Fruit fly (Drosophila melanogaster) whole organism, embryonic: Measurements from ENCODE around the gene CG3348.
A peak's percentile ranks its signal among the peaks of the same experiment; 100 is the strongest.

ENCODE experiments used
- Adf1 ChIP-seq: fragments of 200-800 bp; sonication (Bioruptor generic); IDR thresholded peaks from 2 replicates; pipeline ENCODE4 v1.3.6; 2022; ENCODE audit warnings: missing biosample characterization, missing genetic modification characterization
- BEAF-32 ChIP-seq: fragments of 200-800 bp; sonication (Bioruptor generic); optimal IDR thresholded peaks from 3 replicates; lab custom pipeline; 2017; ENCODE audit warnings: missing biosample characterization, missing genetic modification characterization, mild to moderate bottlenecking, moderate library complexity, missing genetic modification reagents
- Bgb ChIP-seq: fragments of 200-800 bp; sonication (Bioruptor generic); IDR thresholded peaks from 2 replicates; pipeline ENCODE4 v1.3.6; 2022; ENCODE audit warnings: missing biosample characterization, missing genetic modification characterization; ENCODE audit not compliant: partially characterized antibody
- CG10366 ChIP-seq: fragments of 200-800 bp; sonication (Bioruptor generic); IDR thresholded peaks from 2 replicates; pipeline ENCODE4 v1.3.6; 2022; ENCODE audit warnings: missing biosample characterization, missing genetic modification characterization
- CG12769 ChIP-seq: fragments of 200-800 bp; sonication (Bioruptor generic); optimal IDR thresholded peaks from 2 replicates; lab custom pipeline; 2019; ENCODE audit warnings: missing biosample characterization, mild to moderate bottlenecking, missing genetic modification characterization, moderate library complexity
- CG12942 ChIP-seq: fragments of 200-800 bp; sonication (Bioruptor generic); optimal IDR thresholded peaks from 3 replicates; lab custom pipeline; 2016; ENCODE audit warnings: missing biosample characterization, missing genetic modification characterization
- CG13894 ChIP-seq: fragments of 200-800 bp; sonication (Bioruptor generic); optimal IDR thresholded peaks from 3 replicates; lab custom pipeline; 2018; ENCODE audit warnings: missing biosample characterization, mild to moderate bottlenecking, missing genetic modification characterization, moderate library complexity
- CG15011 ChIP-seq: fragments of 200-800 bp; sonication (Bioruptor generic); optimal IDR thresholded peaks from 3 replicates; lab custom pipeline; 2018; ENCODE audit warnings: missing biosample characterization, mild to moderate bottlenecking, missing genetic modification characterization
- CG15601 ChIP-seq: fragments of 200-800 bp; sonication (Bioruptor generic); optimal IDR thresholded peaks from 3 replicates; lab custom pipeline; 2019; ENCODE audit warnings: missing biosample characterization, mild to moderate bottlenecking, missing genetic modification characterization, moderate library complexity
- CG1602 ChIP-seq: fragments of 200-800 bp; sonication (Bioruptor generic); optimal IDR thresholded peaks from 3 replicates; lab custom pipeline; 2016; ENCODE audit warnings: missing biosample characterization, missing genetic modification characterization
- CG18476 ChIP-seq: fragments of 200-800 bp; sonication (Bioruptor generic); optimal IDR thresholded peaks from 2 replicates; lab custom pipeline; 2016; ENCODE audit warnings: missing biosample characterization, mild to moderate bottlenecking, missing genetic modification characterization
- CG2199 ChIP-seq: fragments of 200-800 bp; sonication (Bioruptor generic); IDR thresholded peaks from 3 replicates; pipeline ENCODE4 v1.3.6; 2022; ENCODE audit warnings: missing biosample characterization, missing genetic modification characterization
- CG4360 ChIP-seq: fragments of 200-800 bp; sonication (Bioruptor generic); IDR thresholded peaks from 2 replicates; pipeline ENCODE4 v1.3.6; 2022; ENCODE audit warnings: missing biosample characterization, missing genetic modification characterization
- CG6254 ChIP-seq: fragments of 200-800 bp; sonication (Bioruptor generic); optimal IDR thresholded peaks from 3 replicates; lab custom pipeline; 2017; ENCODE audit warnings: mild to moderate bottlenecking, missing biosample characterization, missing genetic modification reagents, missing genetic modification characterization
- CG6689 ChIP-seq: fragments of 200-800 bp; sonication (Bioruptor generic); IDR thresholded peaks from 2 replicates; pipeline ENCODE4 v1.3.6; 2022; ENCODE audit warnings: missing biosample characterization, missing genetic modification characterization
- CG6791 ChIP-seq: fragments of 200-800 bp; sonication (Bioruptor generic); IDR thresholded peaks from 3 replicates; pipeline ENCODE4 v1.3.6; 2022; ENCODE audit warnings: missing biosample characterization, missing genetic modification characterization; ENCODE audit not compliant: partially characterized antibody
- CG8290 ChIP-seq, 3 experiments: fragments of 200-800 bp; sonication (Bioruptor generic); optimal IDR thresholded peaks; 2 replicates each; lab custom pipeline; 2016 to 2019; ENCODE audit warnings: missing biosample characterization in 3 of 3, missing genetic modification characterization in 3 of 3, mild to moderate bottlenecking in 2 of 3, moderate library complexity in 1 of 3
- CG9727 ChIP-seq: fragments of 200-800 bp; sonication (Bioruptor generic); optimal IDR thresholded peaks from 3 replicates; lab custom pipeline; 2017; ENCODE audit warnings: missing biosample characterization, mild to moderate bottlenecking, missing genetic modification characterization
- CG9797 ChIP-seq: fragments of 200-800 bp; sonication (Bioruptor generic); optimal IDR thresholded peaks from 3 replicates; lab custom pipeline; 2018; ENCODE audit warnings: missing biosample characterization, mild to moderate bottlenecking, missing genetic modification characterization
- Camta ChIP-seq: fragments of 200-800 bp; sonication (Bioruptor generic); optimal IDR thresholded peaks from 2 replicates; lab custom pipeline; 2016; ENCODE audit warnings: missing biosample characterization, missing genetic modification characterization
- Dad ChIP-seq: fragments of 200-800 bp; sonication (Bioruptor generic); optimal IDR thresholded peaks from 3 replicates; lab custom pipeline; 2016; ENCODE audit warnings: missing biosample characterization, missing genetic modification characterization
- Deaf1 ChIP-seq: fragments of 200-800 bp; optimal IDR thresholded peaks from 3 replicates; lab custom pipeline; 2019; ENCODE audit warnings: missing biosample characterization, mild to moderate bottlenecking, missing genetic modification characterization, moderate library complexity
- Nf-YA ChIP-seq: fragments of 200-800 bp; sonication (Bioruptor generic); IDR thresholded peaks from 2 replicates; pipeline ENCODE4 v1.3.6; 2022; ENCODE audit warnings: missing biosample characterization, missing genetic modification characterization
- Opbp ChIP-seq: fragments of 200-800 bp; sonication (Bioruptor generic); IDR thresholded peaks from 3 replicates; pipeline ENCODE4 v1.3.6; 2022; ENCODE audit warnings: missing biosample characterization, missing genetic modification characterization; ENCODE audit not compliant: partially characterized antibody
- Trl ChIP-seq, 3 experiments: fragments of >200 bp in 2 of 3; fragments of 200-800 bp in 1 of 3; sonication (Bioruptor generic) in 1 of 3; optimal IDR thresholded peaks; 2 replicates in 1 of 3; 3 replicates in 2 of 3; lab custom pipeline; 2016 to 2017; ENCODE audit warnings: missing biosample characterization in 1 of 3, missing genetic modification characterization in 1 of 3
- amos ChIP-seq: fragments of 200-800 bp; sonication (Bioruptor generic); IDR thresholded peaks from 2 replicates; pipeline ENCODE4 v1.3.6; 2022; ENCODE audit warnings: missing biosample characterization, missing genetic modification characterization; ENCODE audit not compliant: partially characterized antibody
- ara ChIP-seq: fragments of 200-800 bp; sonication (Bioruptor generic); IDR thresholded peaks from 2 replicates; pipeline ENCODE4 v1.3.6; 2022; ENCODE audit warnings: missing biosample characterization, missing genetic modification characterization
- ase ChIP-seq: fragments of 200-800 bp; sonication (Bioruptor generic); IDR thresholded peaks from 3 replicates; pipeline ENCODE4 v1.3.6; 2022; ENCODE audit warnings: missing biosample characterization, missing genetic modification characterization
- bbx ChIP-seq: fragments of 200-800 bp; sonication (Bioruptor generic); IDR thresholded peaks from 2 replicates; pipeline ENCODE4 v1.3.6; 2022; ENCODE audit warnings: missing biosample characterization, missing genetic modification characterization; ENCODE audit not compliant: partially characterized antibody
- br ChIP-seq: fragments of >200 bp; optimal IDR thresholded peaks from 2 replicates; lab custom pipeline; 2017
- cg ChIP-seq: fragments of 200-800 bp; sonication (Bioruptor generic); optimal IDR thresholded peaks from 3 replicates; lab custom pipeline; 2019; ENCODE audit warnings: missing biosample characterization, mild to moderate bottlenecking, missing genetic modification characterization, moderate library complexity
- exex ChIP-seq: fragments of 200-800 bp; sonication (Bioruptor generic); optimal IDR thresholded peaks from 4 replicates; lab custom pipeline; 2018; ENCODE audit warnings: missing biosample characterization, mild to moderate bottlenecking, missing genetic modification characterization, moderate library complexity
- eyg ChIP-seq: fragments of 200-800 bp; sonication (Bioruptor generic); optimal IDR thresholded peaks from 3 replicates; lab custom pipeline; 2016; ENCODE audit warnings: missing biosample characterization, missing genetic modification characterization
- fd3F ChIP-seq: fragments of 200-800 bp; sonication (Bioruptor generic); optimal IDR thresholded peaks from 2 replicates; lab custom pipeline; 2018; ENCODE audit warnings: missing biosample characterization, mild to moderate bottlenecking, missing genetic modification characterization, moderate library complexity
- gfzf ChIP-seq: fragments of 200-800 bp; sonication (Bioruptor generic); optimal IDR thresholded peaks from 2 replicates; lab custom pipeline; 2016; ENCODE audit warnings: missing biosample characterization, mild to moderate bottlenecking, missing genetic modification characterization, moderate library complexity
- grn ChIP-seq: fragments of 200-800 bp; sonication (Bioruptor generic); optimal IDR thresholded peaks from 3 replicates; lab custom pipeline; 2017; ENCODE audit warnings: missing biosample characterization, missing genetic modification characterization
- gsb ChIP-seq: fragments of 200-800 bp; sonication (Bioruptor generic); IDR thresholded peaks from 2 replicates; pipeline ENCODE4 v1.3.6; 2022; ENCODE audit warnings: missing biosample characterization, missing genetic modification characterization
- inv ChIP-seq: fragments of 200-800 bp; sonication (Bioruptor generic); IDR thresholded peaks from 2 replicates; pipeline ENCODE4 v1.3.6; 2022; ENCODE audit warnings: missing biosample characterization, missing genetic modification characterization; ENCODE audit not compliant: partially characterized antibody
- jigr1 ChIP-seq: fragments of 200-800 bp; sonication (Bioruptor generic); IDR thresholded peaks from 3 replicates; pipeline ENCODE4 v1.3.6; 2022; ENCODE audit warnings: missing biosample characterization, missing genetic modification characterization
- lmd ChIP-seq: fragments of 200-800 bp; sonication (Bioruptor generic); IDR thresholded peaks from 2 replicates; pipeline ENCODE4 v1.3.6; 2022; ENCODE audit warnings: missing biosample characterization, missing genetic modification characterization
- nau ChIP-seq: fragments of 200-800 bp; sonication (Bioruptor generic); optimal IDR thresholded peaks from 3 replicates; lab custom pipeline; 2017; ENCODE audit warnings: missing biosample characterization, mild to moderate bottlenecking, missing genetic modification characterization, missing genetic modification reagents
- nerfin-1 ChIP-seq: fragments of 200-800 bp; sonication (Bioruptor generic); optimal IDR thresholded peaks from 3 replicates; lab custom pipeline; 2019; ENCODE audit warnings: missing biosample characterization, mild to moderate bottlenecking, missing genetic modification characterization, moderate library complexity
- nerfin-2 ChIP-seq: fragments of 200-800 bp; sonication (Bioruptor generic); IDR thresholded peaks from 2 replicates; pipeline ENCODE4 v1.3.6; 2022; ENCODE audit warnings: missing biosample characterization, missing genetic modification characterization; ENCODE audit not compliant: partially characterized antibody
- pfk ChIP-seq: fragments of 200-800 bp; sonication (Bioruptor generic); optimal IDR thresholded peaks from 2 replicates; lab custom pipeline; 2018; ENCODE audit warnings: missing biosample characterization, mild to moderate bottlenecking, missing genetic modification characterization, moderate library complexity
- ro ChIP-seq: fragments of 200-800 bp; sonication (Bioruptor generic); IDR thresholded peaks from 2 replicates; pipeline ENCODE4 v1.3.6; 2022; ENCODE audit warnings: missing biosample characterization, missing genetic modification characterization
- sqz ChIP-seq: fragments of 200-800 bp; sonication (Bioruptor generic); optimal IDR thresholded peaks from 3 replicates; lab custom pipeline; 2018; ENCODE audit warnings: missing biosample characterization, mild to moderate bottlenecking, missing genetic modification characterization

CG3348 gene

DNA sequence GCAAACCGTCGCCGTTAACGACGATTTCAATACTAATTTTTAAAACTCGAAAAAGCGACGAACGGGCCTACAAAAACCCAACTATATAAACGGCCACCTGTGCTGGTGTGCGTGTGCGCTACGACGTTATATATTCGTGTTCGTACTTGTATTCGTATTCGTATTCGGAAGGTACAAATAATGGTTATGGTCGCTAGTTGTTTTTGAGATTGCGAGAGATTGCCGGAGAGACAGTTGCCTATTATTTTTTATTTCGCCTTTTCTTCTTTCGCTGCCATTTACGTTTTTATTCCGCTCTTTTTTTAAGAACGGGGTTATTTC is 10.2 kb downstream of the CG3348 start:
- TF ChIP-seq CG13894 = peak; percentile 100
- TF ChIP-seq inv (GFP tag; lab: Robert Waterston, UW) = 0 out of 2 replicates have a peak, but pooled peaks have one; percentile 20
- 0 out of 2 replicates have a peak, but pooled peaks have one; percentile 27 for TF ChIP-seq Bgb (GFP tag; lab: Robert Waterston, UW)
- TF ChIP-seq bbx (GFP tag; lab: Robert Waterston, UW) = peak; percentile 42; the same call in 1 of the 2 replicates
- no peak for TF ChIP-seq eyg (GFP tag; lab: Kevin White, UChicago)
- peak; percentile 39 for TF ChIP-seq CG8290 (GFP tag; optimal IDR thresholded peaks at IDR 0.05; lab: Kevin White, UChicago)
- TF ChIP-seq CG8290 (tag; optimal IDR thresholded peaks at IDR 0.05; lab: Kevin White, UChicago) = peak in 1 of 2 experiments; percentile 21
- peak; percentile 7 for TF ChIP-seq exex (tag; lab: Kevin White, UChicago)
- no peak for TF ChIP-seq fd3F (GFP tag; lab: Kevin White, UChicago)
- no peak for TF ChIP-seq CG18476 (GFP tag; lab: Kevin White, UChicago)
- peak; percentile 31 for TF ChIP-seq CG12769 (tag; lab: Kevin White, UChicago)
- peak; percentile 84 for TF ChIP-seq Deaf1 (tag; lab: Kevin White, UChicago)
- peak; percentile 33 for TF ChIP-seq CG9797 (GFP tag; lab: Kevin White, UChicago)
- TF ChIP-seq grn (GFP tag; lab: Kevin White, UChicago) = peak; percentile 26
- peak; percentile 37 for TF ChIP-seq cg (GFP tag; lab: Kevin White, UChicago)
- no peak for TF ChIP-seq nau (GFP tag; lab: Kevin White, UChicago)
- TF ChIP-seq CG2199 = 0 out of 3 replicates have a peak, but pooled peaks have one; percentile 6
- peak in 1 of 2 experiments; percentile 58 for TF ChIP-seq Trl (optimal IDR thresholded peaks at IDR 0.05; lab: Kevin White, UChicago)
- TF ChIP-seq Trl (GFP tag; optimal IDR thresholded peaks at IDR 0.05; lab: Kevin White, UChicago) = no peak
- peak; percentile 38 for TF ChIP-seq gfzf (GFP tag; lab: Kevin White, UChicago)
- no peak for TF ChIP-seq ara (GFP tag; lab: Robert Waterston, UW)
- 0 out of 2 replicates have a peak, but pooled peaks have one; percentile 44 for TF ChIP-seq nerfin-2 (GFP tag; lab: Robert Waterston, UW)
- TF ChIP-seq Opbp = 0 out of 3 replicates have a peak, but pooled peaks have one; percentile 43
- TF ChIP-seq amos (GFP tag; lab: Robert Waterston, UW) = peak; percentile 12; the same call in 1 of the 2 replicates
- TF ChIP-seq BEAF-32 = peak; percentile 17
- TF ChIP-seq nerfin-1 (tag; lab: Kevin White, UChicago) = no peak
- TF ChIP-seq Adf1 (GFP tag; lab: Robert Waterston, UW) = no peak; the same call in 1 of the 2 replicates
- peak; percentile 47; the same call in 1 of the 3 replicates for TF ChIP-seq CG6791 (GFP tag; lab: Robert Waterston, UW)

DNA sequence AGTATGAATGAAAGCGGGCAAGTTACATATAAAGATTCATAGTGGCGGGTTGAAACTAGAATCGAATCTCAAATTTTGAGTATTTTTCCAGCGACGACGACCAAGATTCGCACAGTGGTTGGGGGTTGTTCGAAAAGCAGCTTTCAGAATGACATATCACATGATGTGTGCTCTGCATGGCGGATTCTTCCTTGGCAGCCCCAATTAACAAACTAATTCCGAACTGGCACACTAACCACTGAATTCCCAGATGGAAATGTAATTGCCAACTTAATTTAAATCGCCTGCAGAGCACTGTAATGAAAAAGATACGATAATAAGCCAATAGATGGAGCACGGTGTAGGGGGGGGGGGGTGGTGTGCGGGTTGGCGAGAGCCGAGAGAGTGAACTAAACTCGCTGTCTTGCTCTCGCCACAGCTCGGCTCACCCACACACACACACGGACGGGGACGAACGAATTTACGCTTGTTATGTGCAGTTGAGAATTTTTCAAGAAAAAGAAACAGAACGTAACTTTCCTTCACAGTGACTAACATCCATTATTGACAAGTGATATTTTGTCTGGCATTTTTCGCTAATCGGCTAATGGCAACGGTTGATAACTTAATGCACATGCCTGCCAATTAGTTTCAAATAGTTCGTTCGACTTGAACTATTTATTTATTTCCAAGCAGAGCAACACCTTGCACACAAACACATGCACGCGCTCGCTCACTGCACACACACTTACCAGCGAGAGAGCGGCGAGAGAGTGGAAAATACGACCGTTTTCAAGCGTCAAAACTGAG is 10.8 kb downstream of the CG3348 start:
- TF ChIP-seq pfk (GFP tag; lab: Kevin White, UChicago) (no peak), CG15601 (tag; lab: Kevin White, UChicago) (peak; percentile 87), Camta (GFP tag; lab: Kevin White, UChicago) (peak; percentile 87), gsb (peak; percentile 95), inv (GFP tag; lab: Robert Waterston, UW) (0 out of 2 replicates have a peak, but pooled peaks have one; percentile 36), CG1602 (GFP tag; lab: Kevin White, UChicago) (peak; percentile 91), jigr1 (GFP tag; lab: Robert Waterston, UW) (peak; percentile 94), Nf-YA (GFP tag; lab: Robert Waterston, UW) (peak; percentile 92), CG6689 (GFP tag; lab: Robert Waterston, UW) (peak; percentile 97), CG15011 (GFP tag; lab: Kevin White, UChicago) (peak; percentile 91), CG9727 (GFP tag; lab: Kevin White, UChicago) (peak; percentile 95), ro (GFP tag; lab: Robert Waterston, UW) (peak; percentile 88), CG6254 (GFP tag; lab: Kevin White, UChicago) (peak; percentile 91), CG10366 (peak; percentile 97), lmd (GFP tag; lab: Robert Waterston, UW) (peak; percentile 97), CG12942 (GFP tag; lab: Kevin White, UChicago) (peak; percentile 94), CG4360 (GFP tag; lab: Robert Waterston, UW) (peak; percentile 78), br (no peak), ase (GFP tag; lab: Robert Waterston, UW) (peak; percentile 96), sqz (peak; percentile 75), Dad (GFP tag; lab: Kevin White, UChicago) (peak; percentile 93)
